Worm (Caenorhabditis elegans) whole organism, mixed stage, embryonic: ENCODE data around the gene ZK673.11.

Experiments used
- ceh-83 ChIP-seq: fragments of 200-800 bp; sonication (Bioruptor generic); optimal IDR thresholded peaks from 2 replicates; lab custom pipeline; 2018; ENCODE audit warnings: mild to moderate bottlenecking, missing genetic modification characterization, missing compliant biosample characterization
- lin-13 ChIP-seq: fragments of 150-350 bp; optimal IDR thresholded peaks from 2 replicates; lab custom pipeline; 2014; ENCODE audit warnings: missing biosample characterization, missing genetic modification characterization
- mls-2 ChIP-seq: sonication (generic microtip); optimal IDR thresholded peaks from 2 replicates; lab custom pipeline; 2016; ENCODE audit warnings: mild to moderate bottlenecking, missing genetic modification characterization, moderate library complexity, missing compliant biosample characterization
- nhr-12 ChIP-seq: fragments of 150-350 bp; optimal IDR thresholded peaks from 2 replicates; lab custom pipeline; 2014; ENCODE audit warnings: missing biosample characterization, missing genetic modification characterization
- nhr-237 ChIP-seq: fragments of 150-350 bp; optimal IDR thresholded peaks from 2 replicates; lab custom pipeline; 2014; ENCODE audit warnings: missing biosample characterization, missing genetic modification characterization
- nhr-76 ChIP-seq: sonication (generic microtip); optimal IDR thresholded peaks from 2 replicates; lab custom pipeline; 2017; ENCODE audit warnings: missing biosample characterization, missing genetic modification characterization
- snpc-4 ChIP-seq: fragments of 150-350 bp; optimal IDR thresholded peaks from 2 replicates; lab custom pipeline; 2014; ENCODE audit warnings: missing biosample characterization, missing genetic modification characterization
- sptf-1 ChIP-seq: sonication (generic microtip); optimal IDR thresholded peaks from 2 replicates; lab custom pipeline; 2017; ENCODE audit warnings: mild to moderate bottlenecking, missing genetic modification characterization, moderate library complexity, missing compliant biosample characterization
- unc-120 ChIP-seq: sonication (generic microtip); optimal IDR thresholded peaks from 2 replicates; lab custom pipeline; 2017; ENCODE audit warnings: missing genetic modification characterization, missing compliant biosample characterization; ENCODE audit not compliant: poor library complexity, severe bottlenecking
- unc-62 ChIP-seq: fragments of 150-350 bp; optimal IDR thresholded peaks from 2 replicates; lab custom pipeline; 2014; ENCODE audit warnings: missing biosample characterization, missing genetic modification reagents, missing genetic modification characterization
- ztf-11 ChIP-seq: fragments of 150-350 bp; optimal IDR thresholded peaks from 2 replicates; lab custom pipeline; 2014; ENCODE audit warnings: missing biosample characterization, missing genetic modification characterization

ce11 chrII:10501578-10501977 is 44.5 kb downstream of the ZK673.11 start:
- TF ChIP-seq sptf-1 (no peak), lin-13 (no peak), snpc-4 (tag; lab: Kevin White, UChicago) (no peak), nhr-12 (tag; lab: Kevin White, UChicago) (no peak), ceh-83 (no peak), nhr-237 (tag; lab: Kevin White, UChicago) (no peak), ztf-11 (tag; lab: Kevin White, UChicago) (no peak), mls-2 (tag; lab: Kevin White, UChicago) (no peak), unc-62 (GFP tag; lab: Kevin White, UChicago) (peak; percentile 57), nhr-76 (no peak), unc-120 (tag; lab: Kevin White, UChicago) (no peak)
